Fruit fly (Drosophila melanogaster) whole organism, embryonic: ENCODE measurements around the gene CG34303.
A peak's percentile ranks its signal among the peaks of the same experiment; 100 is the strongest.

Experiments used
- ATbp ChIP-seq: fragments of 200-800 bp; sonication (Bioruptor generic); optimal IDR thresholded peaks from 2 replicates; lab custom pipeline; 2017; ENCODE audit warnings: missing biosample characterization, mild to moderate bottlenecking, missing genetic modification characterization, missing genetic modification reagents
- Abd-B ChIP-seq: fragments of 200-800 bp; sonication (Bioruptor generic); optimal IDR thresholded peaks from 2 replicates; lab custom pipeline; 2018; ENCODE audit warnings: missing biosample characterization, mild to moderate bottlenecking, missing genetic modification characterization, moderate library complexity
- Aef1 ChIP-seq: fragments of 200-800 bp; sonication (Bioruptor generic); IDR thresholded peaks from 3 replicates; pipeline ENCODE4 v1.3.6; 2022; ENCODE audit warnings: missing biosample characterization, missing genetic modification characterization
- Antp ChIP-seq: fragments of 200-800 bp; sonication (Bioruptor generic); optimal IDR thresholded peaks from 3 replicates; lab custom pipeline; 2016; ENCODE audit warnings: missing biosample characterization, missing genetic modification characterization
- Asciz ChIP-seq: fragments of 200-800 bp; sonication (Bioruptor generic); optimal IDR thresholded peaks from 2 replicates; lab custom pipeline; 2017; ENCODE audit warnings: missing biosample characterization, mild to moderate bottlenecking, missing genetic modification characterization, missing genetic modification reagents
- Awh ChIP-seq: fragments of 200-800 bp; sonication (Bioruptor generic); IDR thresholded peaks from 2 replicates; pipeline ENCODE4, ENCODE4 v1.3.6; 2022; ENCODE audit warnings: missing biosample characterization, missing genetic modification characterization
- Bgb ChIP-seq: fragments of 200-800 bp; sonication (Bioruptor generic); IDR thresholded peaks from 2 replicates; pipeline ENCODE4 v1.3.6; 2022; ENCODE audit warnings: missing biosample characterization, missing genetic modification characterization; ENCODE audit not compliant: partially characterized antibody
- CG1024 ChIP-seq: fragments of 200-800 bp; sonication (Bioruptor generic); IDR thresholded peaks from 2 replicates; pipeline ENCODE4 v1.3.6; 2022; ENCODE audit warnings: missing biosample characterization, missing genetic modification characterization
- CG11085 ChIP-seq: fragments of 200-800 bp; sonication (Bioruptor generic); IDR thresholded peaks from 2 replicates; pipeline ENCODE4 v1.3.6; 2022; ENCODE audit warnings: missing biosample characterization, missing genetic modification characterization
- CG13775 ChIP-seq: fragments of 200-800 bp; sonication (Bioruptor generic); optimal IDR thresholded peaks from 3 replicates; lab custom pipeline; 2017; ENCODE audit warnings: missing biosample characterization, mild to moderate bottlenecking, missing genetic modification characterization
- CG15514 ChIP-seq: fragments of 200-800 bp; sonication (Bioruptor generic); optimal IDR thresholded peaks from 3 replicates; lab custom pipeline; 2017; ENCODE audit warnings: missing biosample characterization, missing genetic modification characterization, mild to moderate bottlenecking, moderate library complexity, missing genetic modification reagents
- CG15601 ChIP-seq: fragments of 200-800 bp; sonication (Bioruptor generic); optimal IDR thresholded peaks from 3 replicates; lab custom pipeline; 2019; ENCODE audit warnings: missing biosample characterization, mild to moderate bottlenecking, missing genetic modification characterization, moderate library complexity
- CG16813 ChIP-seq: fragments of 200-800 bp; sonication (Bioruptor generic); IDR thresholded peaks from 3 replicates; pipeline ENCODE4 v1.3.6; 2022; ENCODE audit warnings: missing biosample characterization, missing genetic modification characterization; ENCODE audit not compliant: partially characterized antibody
- CG18262 ChIP-seq: fragments of 200-800 bp; optimal IDR thresholded peaks from 3 replicates; lab custom pipeline; 2019; ENCODE audit warnings: missing biosample characterization, mild to moderate bottlenecking, missing genetic modification characterization, moderate library complexity
- CG30431 ChIP-seq: fragments of 200-800 bp; sonication (Bioruptor generic); optimal IDR thresholded peaks from 2 replicates; lab custom pipeline; 2017; ENCODE audit warnings: missing biosample characterization, missing genetic modification characterization
- CG31224 ChIP-seq: fragments of 200-800 bp; sonication (Bioruptor generic); IDR thresholded peaks from 2 replicates; pipeline ENCODE4 v1.3.6; 2022; ENCODE audit warnings: missing biosample characterization, missing genetic modification characterization
- CG32532 ChIP-seq: fragments of 200-800 bp; sonication (Bioruptor generic); IDR thresholded peaks from 2 replicates; pipeline ENCODE4 v1.3.6; 2022; ENCODE audit warnings: missing biosample characterization, missing genetic modification characterization
- CG34376 ChIP-seq: fragments of 200-800 bp; sonication (Bioruptor generic); optimal IDR thresholded peaks from 2 replicates; lab custom pipeline; 2018; ENCODE audit warnings: missing biosample characterization, mild to moderate bottlenecking, missing genetic modification characterization
- CG4707 ChIP-seq: fragments of 200-800 bp; sonication (Bioruptor generic); optimal IDR thresholded peaks from 2 replicates; lab custom pipeline; 2018; ENCODE audit warnings: missing biosample characterization, mild to moderate bottlenecking, missing genetic modification characterization, moderate library complexity
- CG4854 ChIP-seq: fragments of 200-800 bp; sonication (Bioruptor generic); optimal IDR thresholded peaks from 2 replicates; lab custom pipeline; 2016; ENCODE audit warnings: missing biosample characterization, missing genetic modification characterization, inconsistent platforms
- CG5245 ChIP-seq: fragments of 200-800 bp; sonication (Bioruptor generic); optimal IDR thresholded peaks from 3 replicates; lab custom pipeline; 2016; ENCODE audit warnings: missing biosample characterization, missing genetic modification characterization
- CG7839 ChIP-seq: fragments of 200-800 bp; sonication (Bioruptor generic); optimal IDR thresholded peaks from 3 replicates; lab custom pipeline; 2018; ENCODE audit warnings: missing biosample characterization, mild to moderate bottlenecking, missing genetic modification characterization, moderate library complexity
- Dad ChIP-seq: fragments of 200-800 bp; sonication (Bioruptor generic); optimal IDR thresholded peaks from 3 replicates; lab custom pipeline; 2016; ENCODE audit warnings: missing biosample characterization, missing genetic modification characterization
- Dip2 ChIP-seq: fragments of 200-800 bp; sonication (Bioruptor generic); IDR thresholded peaks from 2 replicates; pipeline ENCODE4 v1.3.6; 2022; ENCODE audit warnings: missing biosample characterization, missing genetic modification characterization
- Elba2 ChIP-seq: fragments of 200-800 bp; sonication (Bioruptor generic); optimal IDR thresholded peaks from 3 replicates; lab custom pipeline; 2016; ENCODE audit warnings: missing biosample characterization, missing genetic modification characterization
- Fer2 ChIP-seq: fragments of 200-800 bp; sonication (Bioruptor generic); optimal IDR thresholded peaks from 2 replicates; lab custom pipeline; 2018; ENCODE audit warnings: missing biosample characterization, mild to moderate bottlenecking, missing genetic modification characterization, moderate library complexity
- MBD-R2 ChIP-seq: fragments of 200-800 bp; sonication (Bioruptor generic); IDR thresholded peaks from 2 replicates; pipeline ENCODE4 v1.3.6; 2022; ENCODE audit warnings: missing biosample characterization, missing genetic modification characterization
- Meics ChIP-seq: fragments of 200-800 bp; sonication (Bioruptor generic); optimal IDR thresholded peaks from 2 replicates; lab custom pipeline; 2017; ENCODE audit warnings: missing biosample characterization, mild to moderate bottlenecking, missing genetic modification characterization
- Ravus ChIP-seq: fragments of 200-800 bp; sonication (Bioruptor generic); IDR thresholded peaks from 2 replicates; pipeline ENCODE4 v1.3.6; 2022; ENCODE audit warnings: missing biosample characterization, missing genetic modification characterization
- Ssrp ChIP-seq: fragments of 200-800 bp; sonication (Bioruptor generic); optimal IDR thresholded peaks from 2 replicates; lab custom pipeline; 2018; ENCODE audit warnings: missing biosample characterization, mild to moderate bottlenecking, missing genetic modification characterization, moderate library complexity
- cg ChIP-seq: fragments of 200-800 bp; sonication (Bioruptor generic); optimal IDR thresholded peaks from 3 replicates; lab custom pipeline; 2019; ENCODE audit warnings: missing biosample characterization, mild to moderate bottlenecking, missing genetic modification characterization, moderate library complexity
- dm ChIP-seq: fragments of 200-800 bp; sonication (Bioruptor generic); optimal IDR thresholded peaks from 3 replicates; lab custom pipeline; 2016; ENCODE audit warnings: missing biosample characterization, missing genetic modification characterization
- eve ChIP-seq, 2 experiments: fragments of >200 bp; optimal IDR thresholded peaks; 2 replicates each; lab custom pipeline; 2017; ENCODE audit warnings: missing biosample characterization in 2 of 2, missing genetic modification characterization in 2 of 2
- exex ChIP-seq: fragments of 200-800 bp; sonication (Bioruptor generic); optimal IDR thresholded peaks from 4 replicates; lab custom pipeline; 2018; ENCODE audit warnings: missing biosample characterization, mild to moderate bottlenecking, missing genetic modification characterization, moderate library complexity
- fd102C ChIP-seq: fragments of 200-800 bp; sonication (Bioruptor generic); optimal IDR thresholded peaks from 2 replicates; lab custom pipeline; 2018; ENCODE audit warnings: missing biosample characterization, mild to moderate bottlenecking, missing genetic modification characterization, moderate library complexity
- fd3F ChIP-seq: fragments of 200-800 bp; sonication (Bioruptor generic); optimal IDR thresholded peaks from 2 replicates; lab custom pipeline; 2018; ENCODE audit warnings: missing biosample characterization, mild to moderate bottlenecking, missing genetic modification characterization, moderate library complexity
- gfzf ChIP-seq: fragments of 200-800 bp; sonication (Bioruptor generic); optimal IDR thresholded peaks from 2 replicates; lab custom pipeline; 2016; ENCODE audit warnings: missing biosample characterization, mild to moderate bottlenecking, missing genetic modification characterization, moderate library complexity
- klu ChIP-seq: fragments of 200-800 bp; sonication (Bioruptor generic); IDR thresholded peaks from 2 replicates; pipeline ENCODE4 v1.3.6; 2022; ENCODE audit warnings: missing biosample characterization, missing genetic modification characterization
- luna ChIP-seq: fragments of 200-800 bp; sonication (Bioruptor generic); optimal IDR thresholded peaks from 2 replicates; lab custom pipeline; 2016; ENCODE audit warnings: missing biosample characterization, missing genetic modification characterization
- mld ChIP-seq: fragments of 200-800 bp; sonication (Bioruptor generic); IDR thresholded peaks from 3 replicates; pipeline ENCODE4 v1.3.6; 2022; ENCODE audit warnings: missing biosample characterization, missing genetic modification characterization; ENCODE audit not compliant: partially characterized antibody
- org-1 ChIP-seq: fragments of 200-800 bp; sonication (Bioruptor generic); optimal IDR thresholded peaks from 2 replicates; lab custom pipeline; 2017; ENCODE audit warnings: missing biosample characterization, missing genetic modification characterization
- pum ChIP-seq: fragments of 200-800 bp; sonication (Bioruptor generic); optimal IDR thresholded peaks from 2 replicates; lab custom pipeline; 2016; ENCODE audit warnings: missing biosample characterization, missing genetic modification characterization
- sima ChIP-seq: fragments of 200-800 bp; sonication (Bioruptor generic); optimal IDR thresholded peaks from 2 replicates; lab custom pipeline; 2016; ENCODE audit warnings: missing biosample characterization, missing genetic modification characterization
- slbo ChIP-seq: fragments of 200-800 bp; sonication (Bioruptor generic); IDR thresholded peaks from 2 replicates; pipeline ENCODE4 v1.3.6; 2022; ENCODE audit warnings: missing biosample characterization, missing genetic modification characterization
- slou ChIP-seq: fragments of 200-800 bp; sonication (Bioruptor generic); optimal IDR thresholded peaks from 3 replicates; lab custom pipeline; 2016; ENCODE audit warnings: missing biosample characterization, missing genetic modification characterization
- stwl ChIP-seq: fragments of 200-800 bp; sonication (Bioruptor generic); optimal IDR thresholded peaks from 3 replicates; lab custom pipeline; 2018; ENCODE audit warnings: missing biosample characterization, mild to moderate bottlenecking, missing genetic modification characterization, moderate library complexity
- tio ChIP-seq: fragments of 200-800 bp; sonication (Bioruptor generic); optimal IDR thresholded peaks from 2 replicates; lab custom pipeline; 2017; ENCODE audit warnings: missing biosample characterization, missing genetic modification characterization, inconsistent platforms
- vnd ChIP-seq: fragments of 200-800 bp; sonication (Bioruptor generic); IDR thresholded peaks from 3 replicates; pipeline ENCODE4 v1.3.6; 2022; ENCODE audit warnings: missing biosample characterization, missing genetic modification characterization; ENCODE audit not compliant: partially characterized antibody

CG34303 gene

dm6 chr3R:10139649-10140598, 11.8 kb downstream of the CG34303 start, which contains the start of gene tws:
TSS of gene tws (minus strand) at chr3R:10139772.
- TF ChIP-seq Aef1 (GFP tag; lab: Robert Waterston, UW) (peak; percentile 28; the same call in 1 of the 3 replicates), Bgb (GFP tag; lab: Robert Waterston, UW) (peak; percentile 46; the same call in 1 of the 2 replicates), eve (GFP tag; optimal IDR thresholded peaks at IDR 0.05; lab: Kevin White, UChicago) (peak in 1 of 2 experiments; percentile 80), CG16813 (GFP tag; lab: Robert Waterston, UW) (no peak), CG1024 (GFP tag; lab: Robert Waterston, UW) (0 out of 2 replicates have a peak, but pooled peaks have one; percentile 12), ATbp (GFP tag; lab: Kevin White, UChicago) (peak; percentile 49), Antp (GFP tag; lab: Kevin White, UChicago) (no peak), CG32532 (GFP tag; lab: Robert Waterston, UW) (peak; percentile 69), CG13775 (GFP tag; lab: Kevin White, UChicago) (peak; percentile 37), tio (GFP tag; lab: Kevin White, UChicago) (peak; percentile 35), cg (GFP tag; lab: Kevin White, UChicago) (no peak), Awh (GFP tag; lab: Robert Waterston, UW) (peak; percentile 90), gfzf (GFP tag; lab: Kevin White, UChicago) (no peak), CG18262 (tag; lab: Kevin White, UChicago) (peak; percentile 57), CG30431 (GFP tag; lab: Kevin White, UChicago) (peak; percentile 9), mld (no peak), stwl (tag; lab: Kevin White, UChicago) (no peak), MBD-R2 (GFP tag; lab: Robert Waterston, UW) (peak; percentile 22; the same call in 1 of the 2 replicates), CG15514 (peak; percentile 51), Dad (GFP tag; lab: Kevin White, UChicago) (no peak), klu (GFP tag; lab: Robert Waterston, UW) (no peak), exex (tag; lab: Kevin White, UChicago) (peak; percentile 74), fd102C (GFP tag; lab: Kevin White, UChicago) (no peak), org-1 (GFP tag; lab: Kevin White, UChicago) (peak; percentile 51), slbo (GFP tag; lab: Robert Waterston, UW) (peak; percentile 69), dm (GFP tag; lab: Kevin White, UChicago) (no peak), Ssrp (peak; percentile 35), pum (no peak), Asciz (GFP tag; lab: Kevin White, UChicago) (peak; percentile 42), CG34376 (GFP tag; lab: Kevin White, UChicago) (peak; percentile 36), CG7839 (tag; lab: Kevin White, UChicago) (peak; percentile 51), Ravus (no peak), Elba2 (GFP tag; lab: Kevin White, UChicago) (no peak), CG4707 (peak; percentile 6), Abd-B (GFP tag; lab: Kevin White, UChicago) (no peak), CG5245 (GFP tag; lab: Kevin White, UChicago) (no peak), CG4854 (GFP tag; lab: Kevin White, UChicago) (no peak), luna (GFP tag; lab: Kevin White, UChicago) (no peak), CG11085 (no peak), CG15601 (tag; lab: Kevin White, UChicago) (peak; percentile 10), sima (GFP tag; lab: Kevin White, UChicago) (no peak), Dip2 (no peak), slou (GFP tag; lab: Kevin White, UChicago) (no peak), vnd (GFP tag; lab: Robert Waterston, UW) (no peak), fd3F (GFP tag; lab: Kevin White, UChicago) (peak; percentile 55), Fer2 (no peak), CG31224 (GFP tag; lab: Robert Waterston, UW) (peak; percentile 30; the same call in 1 of the 2 replicates), Meics (GFP tag; lab: Kevin White, UChicago) (peak; percentile 56)
